Worm (Caenorhabditis elegans) whole organism, L3 larva: Measurements from ENCODE around the gene F45H10.2.

Experiments used
- ZK546.5 ChIP-seq: sonication (generic microtip); optimal IDR thresholded peaks from 2 replicates; lab custom pipeline; 2017; ENCODE audit warnings: missing biosample characterization, missing genetic modification characterization
- elt-1 ChIP-seq: fragments of 150-350 bp; optimal IDR thresholded peaks from 2 replicates; lab custom pipeline; 2014; ENCODE audit warnings: missing biosample characterization, missing genetic modification characterization
- nhr-28 ChIP-seq: fragments of 150-350 bp; optimal IDR thresholded peaks from 2 replicates; lab custom pipeline; 2014; ENCODE audit warnings: missing biosample characterization, missing genetic modification characterization
- skn-1 ChIP-seq: fragments of 150-350 bp; optimal IDR thresholded peaks from 2 replicates; lab custom pipeline; 2014; ENCODE audit warnings: missing biosample characterization, missing genetic modification characterization
- snpc-4 ChIP-seq: fragments of 150-350 bp; optimal IDR thresholded peaks from 2 replicates; lab custom pipeline; 2014; ENCODE audit warnings: missing biosample characterization, missing genetic modification characterization

- TF ChIP-seq elt-1 (tag; lab: Kevin White, UChicago) (no peak), nhr-28 (tag; lab: Kevin White, UChicago) (no peak), skn-1 (no peak), snpc-4 (tag; lab: Kevin White, UChicago) (peak; percentile 42), ZK546.5 (no peak)
These were observed 1.9 kb upstream of the F45H10.2 start for ce11 chrII:13494762-13495161.
